Fruit fly (Drosophila melanogaster): ENCODE measurements around the gene mura.
A peak's percentile ranks its signal among the peaks of the same experiment; 100 is the strongest.

mura gene

dm6 chr3R:9573812-9574587, 22.4 kb upstream of the mura start, which contains the start of gene CG9399:
Gene CG9399, minus strand, starts transcription at chr3R:9574211.
- peak; percentile 78 for TF ChIP-seq cic (GFP tag; optimal IDR thresholded peaks at IDR 0.05)
- peak; percentile 98 for TF ChIP-seq Crg-1 (GFP tag; optimal IDR thresholded peaks at IDR 0.05)
- peak; percentile 97 for TF ChIP-seq toe (GFP tag; optimal IDR thresholded peaks at IDR 0.05)
- peak; percentile 97 for TF ChIP-seq Clk (GFP tag; optimal IDR thresholded peaks at IDR 0.05)
- peak; percentile 98 for TF ChIP-seq CG12768 (GFP tag; optimal IDR thresholded peaks at IDR 0.05)
- no peak for TF ChIP-seq kay (GFP tag; ENCODE audit: borderline replicate concordance)
- peak; percentile 96 for TF ChIP-seq Mnt (GFP tag; optimal IDR thresholded peaks at IDR 0.05)
- TF ChIP-seq CG14711 (tag; optimal IDR thresholded peaks at IDR 0.05) = peak; percentile 97
- peak; percentile 99 for TF ChIP-seq CG1620 (GFP tag; optimal IDR thresholded peaks at IDR 0.05)
- TF ChIP-seq cnc (optimal IDR thresholded peaks at IDR 0.05) = no peak
- peak; percentile 97 for TF ChIP-seq bab1 (GFP tag; optimal IDR thresholded peaks at IDR 0.05)
- peak; percentile 93 for TF ChIP-seq ovo (GFP tag; optimal IDR thresholded peaks at IDR 0.05)
- peak; percentile 95 for TF ChIP-seq tj (GFP tag; optimal IDR thresholded peaks at IDR 0.05)
- peak; percentile 99 for TF ChIP-seq CG11617 (GFP tag; optimal IDR thresholded peaks at IDR 0.05)
- peak; percentile 99 for TF ChIP-seq CG7101 (tag; optimal IDR thresholded peaks at IDR 0.05)
- peak; percentile 98 for TF ChIP-seq CG5204 (GFP tag; optimal IDR thresholded peaks at IDR 0.05)
- TF ChIP-seq CG7045 (GFP tag; optimal IDR thresholded peaks at IDR 0.05) = peak; percentile 98
- peak; percentile 92 for TF ChIP-seq pad (GFP tag; optimal IDR thresholded peaks at IDR 0.05)
- peak; percentile 98 for TF ChIP-seq CG33017 (tag; optimal IDR thresholded peaks at IDR 0.05)
- peak; percentile 93 for TF ChIP-seq Hr96 (GFP tag; optimal IDR thresholded peaks at IDR 0.05)

- TF ChIP-seq CG33017 (tag; optimal IDR thresholded peaks at IDR 0.05) (no peak), CG7045 (GFP tag; optimal IDR thresholded peaks at IDR 0.05) (no peak), cic (GFP tag; optimal IDR thresholded peaks at IDR 0.05) (peak; percentile 89), pad (GFP tag; optimal IDR thresholded peaks at IDR 0.05) (no peak), cnc (optimal IDR thresholded peaks at IDR 0.05) (no peak), ovo (GFP tag; optimal IDR thresholded peaks at IDR 0.05) (no peak), kay (GFP tag; ENCODE audit: borderline replicate concordance) (no peak), CG1620 (GFP tag; optimal IDR thresholded peaks at IDR 0.05) (no peak)
These were observed 21.6 kb upstream of the mura start for dm6 chr3R:9572929-9573811.

dm6 chr3R:9571523-9571922, 19.9 kb upstream of the mura start, which contains the start of gene CG9396:
Gene CG9396, minus strand, starts transcription at chr3R:9571623.
- TF ChIP-seq CG7101 (tag; optimal IDR thresholded peaks at IDR 0.05) (peak; percentile 10), Mnt (GFP tag; optimal IDR thresholded peaks at IDR 0.05) (peak; percentile 1), Crg-1 (GFP tag; optimal IDR thresholded peaks at IDR 0.05) (no peak), kay (GFP tag; ENCODE audit: borderline replicate concordance) (no peak), ovo (GFP tag; optimal IDR thresholded peaks at IDR 0.05) (no peak), cic (GFP tag; optimal IDR thresholded peaks at IDR 0.05) (peak; percentile 85)

dm6 chr3R:9570657-9571056, 19.1 kb upstream of the mura start:
- TF ChIP-seq Mnt (GFP tag; optimal IDR thresholded peaks at IDR 0.05) = peak; percentile 30
- no peak for TF ChIP-seq CG7045 (GFP tag; optimal IDR thresholded peaks at IDR 0.05)
- TF ChIP-seq CG33017 (tag; optimal IDR thresholded peaks at IDR 0.05) = peak; percentile 10
- no peak for TF ChIP-seq Hr96 (GFP tag; optimal IDR thresholded peaks at IDR 0.05)
- TF ChIP-seq cnc (optimal IDR thresholded peaks at IDR 0.05) = peak in 1 of 2 experiments; percentile 78
- no peak for TF ChIP-seq kay (GFP tag; ENCODE audit: borderline replicate concordance)
- TF ChIP-seq CG5204 (GFP tag; optimal IDR thresholded peaks at IDR 0.05) = no peak
- no peak for TF ChIP-seq ovo (GFP tag; optimal IDR thresholded peaks at IDR 0.05)
- peak; percentile 13 for TF ChIP-seq CG12768 (GFP tag; optimal IDR thresholded peaks at IDR 0.05)
- no peak for TF ChIP-seq CG1620 (GFP tag; optimal IDR thresholded peaks at IDR 0.05)
- no peak for TF ChIP-seq CG14711 (tag; optimal IDR thresholded peaks at IDR 0.05)
- no peak for TF ChIP-seq pad (GFP tag; optimal IDR thresholded peaks at IDR 0.05)
- no peak for TF ChIP-seq tj (GFP tag; optimal IDR thresholded peaks at IDR 0.05)
- TF ChIP-seq CG11617 (GFP tag; optimal IDR thresholded peaks at IDR 0.05) = no peak
- peak; percentile 94 for TF ChIP-seq cic (GFP tag; optimal IDR thresholded peaks at IDR 0.05)
- no peak for TF ChIP-seq bab1 (GFP tag; optimal IDR thresholded peaks at IDR 0.05)
- TF ChIP-seq toe (GFP tag; optimal IDR thresholded peaks at IDR 0.05) = no peak

- TF ChIP-seq CG7101 (tag; optimal IDR thresholded peaks at IDR 0.05) (no peak), cic (GFP tag; optimal IDR thresholded peaks at IDR 0.05) (no peak), Clk (GFP tag; optimal IDR thresholded peaks at IDR 0.05) (no peak), toe (GFP tag; optimal IDR thresholded peaks at IDR 0.05) (no peak), Hr96 (GFP tag; optimal IDR thresholded peaks at IDR 0.05) (no peak), CG11617 (GFP tag; optimal IDR thresholded peaks at IDR 0.05) (no peak), cnc (optimal IDR thresholded peaks at IDR 0.05) (no peak), CG12768 (GFP tag; optimal IDR thresholded peaks at IDR 0.05) (no peak), bab1 (GFP tag; optimal IDR thresholded peaks at IDR 0.05) (no peak), ovo (GFP tag; optimal IDR thresholded peaks at IDR 0.05) (no peak), CG7045 (GFP tag; optimal IDR thresholded peaks at IDR 0.05) (no peak), kay (GFP tag; ENCODE audit: borderline replicate concordance) (no peak), tj (GFP tag; optimal IDR thresholded peaks at IDR 0.05) (no peak), pad (GFP tag; optimal IDR thresholded peaks at IDR 0.05) (no peak), CG5204 (GFP tag; optimal IDR thresholded peaks at IDR 0.05) (no peak), CG1620 (GFP tag; optimal IDR thresholded peaks at IDR 0.05) (no peak), Mnt (GFP tag; optimal IDR thresholded peaks at IDR 0.05) (no peak), CG33017 (tag; optimal IDR thresholded peaks at IDR 0.05) (no peak), CG14711 (tag; optimal IDR thresholded peaks at IDR 0.05) (no peak), Crg-1 (GFP tag; optimal IDR thresholded peaks at IDR 0.05) (no peak)
These were observed 18.5 kb upstream of the mura start, which contains the start of gene CG16790 for dm6 chr3R:9570114-9570513. Gene CG16790, minus strand, starts transcription at chr3R:9570214.

All from whole organism, adult.